Worm (Caenorhabditis elegans) whole organism, L1 larva: ENCODE results near the gene B0244.15.
A peak's percentile ranks its signal among the peaks of the same experiment; 100 is the strongest.

Source experiments
- C16A3.4 ChIP-seq: fragments of 150-350 bp; optimal IDR thresholded peaks from 2 replicates; lab custom pipeline; 2014; ENCODE audit warnings: missing biosample characterization, missing genetic modification characterization
- C34B4.2 ChIP-seq: sonication (generic microtip); optimal IDR thresholded peaks from 2 replicates; lab custom pipeline; 2017; ENCODE audit warnings: mild to moderate bottlenecking, missing genetic modification characterization, missing compliant biosample characterization
- F16B12.6 ChIP-seq: fragments of 150-350 bp; optimal IDR thresholded peaks from 2 replicates; lab custom pipeline; 2014; ENCODE audit warnings: missing biosample characterization, missing genetic modification characterization
- ama-1 ChIP-seq: fragments of 150-350 bp; optimal IDR thresholded peaks from 2 replicates; lab custom pipeline; 2014
- blmp-1 ChIP-seq: fragments of 150-350 bp; optimal IDR thresholded peaks from 2 replicates; lab custom pipeline; 2014; ENCODE audit warnings: missing biosample characterization, missing genetic modification characterization
- ceh-82 ChIP-seq, 3 experiments: fragments of 150-350 bp in 1 of 3; sonication (generic microtip) in 2 of 3; optimal IDR thresholded peaks; 2 replicates each; lab custom pipeline; 2014 to 2017; ENCODE audit warnings: missing biosample characterization in 3 of 3, missing genetic modification characterization in 3 of 3
- dpl-1 ChIP-seq, 3 experiments: fragments of 150-350 bp in 2 of 3; sonication (generic microtip) in 1 of 3; optimal IDR thresholded peaks; 2 replicates each; lab custom pipeline; 2014 to 2017; ENCODE audit warnings: missing biosample characterization in 3 of 3, missing genetic modification characterization in 3 of 3, missing genetic modification reagents in 3 of 3
- dsc-1 ChIP-seq: sonication (generic microtip); optimal IDR thresholded peaks from 2 replicates; lab custom pipeline; 2016; ENCODE audit warnings: mild to moderate bottlenecking, missing genetic modification characterization, missing compliant biosample characterization
- efl-1 ChIP-seq, 4 experiments: fragments of 150-350 bp; optimal IDR thresholded peaks in 3 of 4; peaks in 1 of 4; 1 replicate in 1 of 4; 2 replicates in 3 of 4; lab custom pipeline; 2014; ENCODE audit warnings: missing biosample characterization in 2 of 4, missing genetic modification characterization in 2 of 4, missing genetic modification reagents in 2 of 4
- elt-3 ChIP-seq, 6 experiments: fragments of 150-350 bp in 1 of 6; sonication (generic microtip); optimal IDR thresholded peaks; 2 replicates each; lab custom pipeline; 2017 to 2018; ENCODE audit warnings: missing biosample characterization in 6 of 6, missing genetic modification characterization in 6 of 6, inconsistent platforms in 1 of 6
- fkh-10 ChIP-seq: sonication (generic microtip); optimal IDR thresholded peaks from 2 replicates; lab custom pipeline; 2017; ENCODE audit warnings: missing biosample characterization, missing genetic modification reagents, missing genetic modification characterization
- fkh-8 ChIP-seq: sonication (generic microtip); optimal IDR thresholded peaks from 2 replicates; lab custom pipeline; 2016; ENCODE audit warnings: mild to moderate bottlenecking, missing genetic modification characterization, missing compliant biosample characterization
- fos-1 ChIP-seq: fragments of 150-350 bp; optimal IDR thresholded peaks from 2 replicates; lab custom pipeline; 2014; ENCODE audit warnings: missing biosample characterization, missing genetic modification characterization
- isw-1 ChIP-seq: fragments of 200-800 bp; sonication (Bioruptor generic); IDR thresholded peaks from 2 replicates; pipeline ENCODE4 v1.3.6; 2022; ENCODE audit warnings: missing genetic modification characterization, missing compliant biosample characterization
- jun-1 ChIP-seq: fragments of 150-350 bp; optimal IDR thresholded peaks from 2 replicates; lab custom pipeline; 2014; ENCODE audit warnings: missing biosample characterization, missing genetic modification reagents, missing genetic modification characterization
- lin-14 ChIP-seq: fragments of 200-800 bp; sonication (Bioruptor generic); optimal IDR thresholded peaks from 2 replicates; lab custom pipeline; 2018; ENCODE audit warnings: mild to moderate bottlenecking, missing genetic modification characterization, moderate library complexity, missing compliant biosample characterization
- lin-15B ChIP-seq: fragments of 150-350 bp; sonication (generic microtip); optimal IDR thresholded peaks from 3 replicates; lab custom pipeline; 2014; ENCODE audit warnings: missing biosample characterization, missing genetic modification characterization
- lin-35 ChIP-seq, 2 experiments: fragments of 150-350 bp; optimal IDR thresholded peaks; 2 replicates each; lab custom pipeline; 2014; ENCODE audit warnings: missing biosample characterization in 2 of 2, missing genetic modification characterization in 2 of 2, missing genetic modification reagents in 2 of 2
- lin-39 ChIP-seq: fragments of 150-350 bp; optimal IDR thresholded peaks from 2 replicates; lab custom pipeline; 2014; ENCODE audit warnings: missing biosample characterization, missing genetic modification reagents, missing genetic modification characterization
- lir-3 ChIP-seq: sonication (generic microtip); optimal IDR thresholded peaks from 2 replicates; lab custom pipeline; 2016; ENCODE audit warnings: mild to moderate bottlenecking, missing genetic modification characterization, moderate library complexity, missing compliant biosample characterization; ENCODE audit not compliant: poor library complexity
- lsy-2 ChIP-seq, 2 experiments: fragments of 150-350 bp; optimal IDR thresholded peaks; 2 replicates each; lab custom pipeline; 2014; ENCODE audit warnings: missing biosample characterization in 2 of 2, missing genetic modification characterization in 2 of 2
- mdl-1 ChIP-seq, 2 experiments: fragments of 150-350 bp; optimal IDR thresholded peaks; 2 replicates each; lab custom pipeline; 2014 to 2017; ENCODE audit warnings: missing biosample characterization in 2 of 2, missing genetic modification characterization in 2 of 2, inconsistent platforms in 1 of 2
- mef-2 ChIP-seq: fragments of 150-350 bp; optimal IDR thresholded peaks from 2 replicates; lab custom pipeline; 2014; ENCODE audit warnings: missing biosample characterization, missing genetic modification characterization
- mep-1 ChIP-seq: fragments of 150-350 bp; optimal IDR thresholded peaks from 2 replicates; lab custom pipeline; 2014; ENCODE audit warnings: missing biosample characterization, missing genetic modification characterization
- nhr-12 ChIP-seq: sonication (generic microtip); optimal IDR thresholded peaks from 2 replicates; lab custom pipeline; 2017; ENCODE audit warnings: missing biosample characterization, missing genetic modification characterization
- nhr-19 ChIP-seq: fragments of 200-800 bp; sonication (Bioruptor generic); conservative IDR thresholded peaks from 2 replicates; pipeline ENCODE4 v1.3.6; 2022; ENCODE audit warnings: missing genetic modification characterization, missing compliant biosample characterization
- nhr-20 ChIP-seq: sonication (generic microtip); optimal IDR thresholded peaks from 2 replicates; lab custom pipeline; 2016; ENCODE audit warnings: mild to moderate bottlenecking, missing genetic modification characterization, missing compliant biosample characterization
- nhr-237 ChIP-seq: fragments of 150-350 bp; optimal IDR thresholded peaks from 2 replicates; lab custom pipeline; 2014; ENCODE audit warnings: missing biosample characterization, missing genetic modification characterization
- nhr-47 ChIP-seq: sonication (generic microtip); optimal IDR thresholded peaks from 2 replicates; lab custom pipeline; 2016; ENCODE audit warnings: mild to moderate bottlenecking, missing genetic modification characterization, moderate library complexity, missing compliant biosample characterization
- nhr-71 ChIP-seq: sonication (generic microtip); optimal IDR thresholded peaks from 2 replicates; lab custom pipeline; 2016; ENCODE audit warnings: mild to moderate bottlenecking, missing genetic modification characterization, moderate library complexity, missing compliant biosample characterization
- nhr-77 ChIP-seq: fragments of 150-350 bp; optimal IDR thresholded peaks from 2 replicates; lab custom pipeline; 2014; ENCODE audit warnings: missing biosample characterization, missing genetic modification characterization
- rnt-1 ChIP-seq: sonication (generic microtip); optimal IDR thresholded peaks from 2 replicates; lab custom pipeline; 2016; ENCODE audit warnings: mild to moderate bottlenecking, missing genetic modification characterization, moderate library complexity, missing compliant biosample characterization
- skn-1 ChIP-seq: fragments of 150-350 bp; optimal IDR thresholded peaks from 2 replicates; lab custom pipeline; 2014; ENCODE audit warnings: missing biosample characterization, missing genetic modification characterization
- snpc-4 ChIP-seq: fragments of 150-350 bp; optimal IDR thresholded peaks from 2 replicates; lab custom pipeline; 2014; ENCODE audit warnings: missing biosample characterization, missing genetic modification characterization
- snu-23 ChIP-seq: sonication (generic microtip); optimal IDR thresholded peaks from 2 replicates; lab custom pipeline; 2016; ENCODE audit warnings: missing genetic modification characterization, missing compliant biosample characterization
- sptf-1 ChIP-seq: fragments of 150-350 bp; optimal IDR thresholded peaks from 2 replicates; lab custom pipeline; 2014; ENCODE audit warnings: missing biosample characterization, missing genetic modification characterization
- sup-37 ChIP-seq: fragments of 200-800 bp; sonication (Bioruptor generic); optimal IDR thresholded peaks from 2 replicates; lab custom pipeline; 2018; ENCODE audit warnings: mild to moderate bottlenecking, missing genetic modification characterization, missing compliant biosample characterization
- swsn-7 ChIP-seq: sonication (generic microtip); optimal IDR thresholded peaks from 2 replicates; lab custom pipeline; 2016; ENCODE audit warnings: missing genetic modification characterization, missing compliant biosample characterization
- tbx-2 ChIP-seq: sonication (generic microtip); optimal IDR thresholded peaks from 2 replicates; lab custom pipeline; 2016; ENCODE audit warnings: missing genetic modification characterization, missing compliant biosample characterization
- unc-130 ChIP-seq: fragments of 150-350 bp; optimal IDR thresholded peaks from 2 replicates; lab custom pipeline; 2017; ENCODE audit warnings: missing biosample characterization, missing genetic modification characterization, inconsistent platforms
- unc-30 ChIP-seq: sonication (generic microtip); optimal IDR thresholded peaks from 2 replicates; lab custom pipeline; 2017; ENCODE audit warnings: missing biosample characterization, missing genetic modification characterization
- unc-62 ChIP-seq: fragments of 150-350 bp; optimal IDR thresholded peaks from 2 replicates; lab custom pipeline; 2014; ENCODE audit warnings: missing biosample characterization, missing genetic modification reagents, missing genetic modification characterization
- unc-86 ChIP-seq: sonication (generic microtip); optimal IDR thresholded peaks from 2 replicates; lab custom pipeline; 2016; ENCODE audit warnings: missing genetic modification characterization, missing compliant biosample characterization
- vab-15 ChIP-seq: sonication (generic microtip); optimal IDR thresholded peaks from 2 replicates; lab custom pipeline; 2017; ENCODE audit warnings: missing genotype, mild to moderate bottlenecking, missing genetic modification characterization, missing compliant biosample characterization
- xbp-1 ChIP-seq: sonication (generic microtip); optimal IDR thresholded peaks from 2 replicates; lab custom pipeline; 2016; ENCODE audit warnings: missing genetic modification characterization, missing compliant biosample characterization
- zag-1 ChIP-seq: fragments of 150-350 bp; optimal IDR thresholded peaks from 2 replicates; lab custom pipeline; 2014; ENCODE audit warnings: missing biosample characterization, missing genetic modification characterization
- ztf-11 ChIP-seq, 2 experiments: sonication (generic microtip); optimal IDR thresholded peaks; 2 replicates each; lab custom pipeline; 2016 to 2017; ENCODE audit warnings: missing genetic modification characterization in 2 of 2, missing biosample characterization in 1 of 2, missing compliant biosample characterization in 1 of 2

The B0244.15 gene

DNA sequence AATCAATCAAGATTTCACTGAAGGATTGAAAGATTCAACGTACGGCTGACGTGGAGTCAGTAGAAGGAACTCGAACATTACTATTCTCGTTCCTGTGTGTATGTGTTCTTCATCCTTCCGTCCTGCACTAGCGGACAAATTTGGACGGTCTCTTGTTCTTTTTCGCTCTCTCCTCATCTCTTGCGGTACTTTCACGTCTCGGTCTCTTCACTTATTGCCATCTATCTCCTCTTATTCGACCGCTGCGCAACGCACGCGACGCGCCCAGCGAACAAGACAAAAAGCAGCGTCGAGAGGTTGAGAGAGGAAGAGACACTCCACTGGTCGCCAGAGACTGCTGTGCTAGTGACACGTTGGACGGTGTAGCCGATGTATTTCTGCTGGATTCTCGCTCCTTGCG, 27.7 kb upstream of the B0244.15 start:
- peak; percentile 55 to 64 for TF ChIP-seq lin-35 (GFP tag; optimal IDR thresholded peaks at IDR 0.05; lab: Kevin White, UChicago)
- peak; percentile 57 for TF ChIP-seq C16A3.4
- peak; percentile 52 for TF ChIP-seq blmp-1 (tag; lab: Kevin White, UChicago)
- TF ChIP-seq tbx-2 = peak; percentile 46
- TF ChIP-seq unc-62 (GFP tag; lab: Kevin White, UChicago) = no peak
- peak; percentile 36 for TF ChIP-seq xbp-1
- TF ChIP-seq efl-1 (optimal IDR thresholded peaks at IDR 0.05; lab: Kevin White, UChicago) = peak; percentile 68 to 83
- TF ChIP-seq efl-1 (GFP tag; optimal IDR thresholded peaks at IDR 0.05 in 1 of 2; lab: Kevin White, UChicago) = peak; percentile 30 to 96
- peak; percentile 43 for TF ChIP-seq nhr-77 (tag; lab: Kevin White, UChicago)
- no peak for TF ChIP-seq lir-3 (tag; lab: Kevin White, UChicago)
- peak; percentile 39; the same call in 1 of the 2 replicates for TF ChIP-seq isw-1 (GFP tag; lab: Robert Waterston, UW)
- no peak for TF ChIP-seq sup-37 (GFP tag; lab: Kevin White, UChicago)
- TF ChIP-seq mep-1 (tag; lab: Kevin White, UChicago) = peak; percentile 74
- TF ChIP-seq mdl-1 (tag; optimal IDR thresholded peaks at IDR 0.05; lab: Kevin White, UChicago) = peak in 1 of 2 experiments; percentile 62
- TF ChIP-seq unc-130 (tag; lab: Kevin White, UChicago) = no peak
- TF ChIP-seq snpc-4 (tag; lab: Kevin White, UChicago) = peak; percentile 31
- peak in 2 of 3 experiments; percentile 49 to 62 for TF ChIP-seq dpl-1 (GFP tag; optimal IDR thresholded peaks at IDR 0.05; lab: Kevin White, UChicago)
- peak; percentile 24 for TF ChIP-seq lin-15B (tag; lab: Kevin White, UChicago)
- TF ChIP-seq fkh-10 (GFP tag; lab: Kevin White, UChicago) = peak; percentile 10
- TF ChIP-seq fos-1 = peak; percentile 28
- no peak for TF ChIP-seq zag-1 (tag; lab: Kevin White, UChicago)
- no peak for TF ChIP-seq ztf-11 (tag; optimal IDR thresholded peaks at IDR 0.05; lab: Kevin White, UChicago)
- no peak for TF ChIP-seq nhr-237 (tag; lab: Kevin White, UChicago)
- peak in 1 of 6 experiments; percentile 44 for TF ChIP-seq elt-3 (tag; optimal IDR thresholded peaks at IDR 0.05; lab: Kevin White, UChicago)
- TF ChIP-seq lin-14 (GFP tag; lab: Kevin White, UChicago) = peak; percentile 90
- TF ChIP-seq rnt-1 (tag; lab: Kevin White, UChicago) = peak; percentile 75
- TF ChIP-seq unc-30 (tag; lab: Kevin White, UChicago) = no peak
- TF ChIP-seq F16B12.6 (tag; lab: Kevin White, UChicago) = no peak
- TF ChIP-seq mef-2 (tag; lab: Kevin White, UChicago) = no peak
- TF ChIP-seq snu-23 = peak; percentile 67
- TF ChIP-seq unc-86 = peak; percentile 35
- no peak for TF ChIP-seq nhr-19
- TF ChIP-seq ama-1 = no peak
- TF ChIP-seq nhr-47 (tag; lab: Kevin White, UChicago) = peak; percentile 40
- no peak for TF ChIP-seq lin-39 (tag; lab: Kevin White, UChicago)
- peak; percentile 5 for TF ChIP-seq nhr-20 (tag; lab: Kevin White, UChicago)
- peak; percentile 7 to 87 (median 68) for TF ChIP-seq ceh-82 (tag; optimal IDR thresholded peaks at IDR 0.05; lab: Kevin White, UChicago)
- peak; percentile 56 for TF ChIP-seq swsn-7
- TF ChIP-seq sptf-1 (tag; lab: Kevin White, UChicago) = no peak
- TF ChIP-seq vab-15 (tag; lab: Kevin White, UChicago) = no peak
- peak; percentile 18 for TF ChIP-seq jun-1 (tag; lab: Kevin White, UChicago)
- peak; percentile 49 for TF ChIP-seq fkh-8
- peak; percentile 50 to 84 for TF ChIP-seq lsy-2 (tag; optimal IDR thresholded peaks at IDR 0.05; lab: Kevin White, UChicago)
- peak; percentile 30 for TF ChIP-seq dsc-1
- no peak for TF ChIP-seq nhr-12 (tag; lab: Kevin White, UChicago)
- TF ChIP-seq C34B4.2 (tag; lab: Kevin White, UChicago) = no peak
- TF ChIP-seq nhr-71 (tag; lab: Kevin White, UChicago) = peak; percentile 58
- TF ChIP-seq skn-1 = peak; percentile 54
